Worm (Caenorhabditis elegans) whole organism, L2 larva: ENCODE data around the gene svh-11.

Experiments
- aly-2 ChIP-seq: fragments of 150-350 bp; optimal IDR thresholded peaks from 2 replicates; lab custom pipeline; 2014; ENCODE audit warnings: missing biosample characterization, missing genetic modification characterization
- ama-1 ChIP-seq: fragments of 150-350 bp; optimal IDR thresholded peaks from 2 replicates; lab custom pipeline; 2018; ENCODE audit warnings: inconsistent platforms
- ceh-82 ChIP-seq: fragments of 150-350 bp; optimal IDR thresholded peaks from 2 replicates; lab custom pipeline; 2014; ENCODE audit warnings: missing biosample characterization, missing genetic modification characterization
- elt-3 ChIP-seq: sonication (generic microtip); optimal IDR thresholded peaks from 2 replicates; lab custom pipeline; 2017; ENCODE audit warnings: missing biosample characterization, missing genetic modification characterization
- lin-11 ChIP-seq: fragments of 150-350 bp; sonication (generic microtip); optimal IDR thresholded peaks from 2 replicates; lab custom pipeline; 2014; ENCODE audit warnings: missing biosample characterization, missing genetic modification characterization, inconsistent platforms, mixed read lengths
- lin-13 ChIP-seq: fragments of 150-350 bp; optimal IDR thresholded peaks from 2 replicates; lab custom pipeline; 2014; ENCODE audit warnings: missing biosample characterization, missing genetic modification reagents, missing genetic modification characterization
- lsy-2 ChIP-seq, 2 experiments: fragments of 150-350 bp in 1 of 2; sonication (generic microtip) in 1 of 2; optimal IDR thresholded peaks; 2 replicates each; lab custom pipeline; 2014 to 2017; ENCODE audit warnings: missing biosample characterization in 2 of 2, missing genetic modification characterization in 2 of 2
- nhr-11 ChIP-seq: fragments of 150-350 bp; optimal IDR thresholded peaks from 2 replicates; lab custom pipeline; 2014; ENCODE audit warnings: missing biosample characterization, missing genetic modification characterization
- nhr-25 ChIP-seq: fragments of 150-350 bp; sonication (generic microtip); optimal IDR thresholded peaks from 3 replicates; lab custom pipeline; 2014; ENCODE audit warnings: missing biosample characterization, missing genetic modification characterization
- snpc-4 ChIP-seq: fragments of 150-350 bp; optimal IDR thresholded peaks from 2 replicates; lab custom pipeline; 2014; ENCODE audit warnings: missing biosample characterization, missing genetic modification characterization
- unc-39 ChIP-seq: fragments of 150-350 bp; optimal IDR thresholded peaks from 2 replicates; lab custom pipeline; 2014; ENCODE audit warnings: missing biosample characterization, missing genetic modification characterization
- unc-62 ChIP-seq: fragments of 150-350 bp; optimal IDR thresholded peaks from 2 replicates; lab custom pipeline; 2014; ENCODE audit warnings: missing biosample characterization, missing genetic modification reagents, missing genetic modification characterization

DNA sequence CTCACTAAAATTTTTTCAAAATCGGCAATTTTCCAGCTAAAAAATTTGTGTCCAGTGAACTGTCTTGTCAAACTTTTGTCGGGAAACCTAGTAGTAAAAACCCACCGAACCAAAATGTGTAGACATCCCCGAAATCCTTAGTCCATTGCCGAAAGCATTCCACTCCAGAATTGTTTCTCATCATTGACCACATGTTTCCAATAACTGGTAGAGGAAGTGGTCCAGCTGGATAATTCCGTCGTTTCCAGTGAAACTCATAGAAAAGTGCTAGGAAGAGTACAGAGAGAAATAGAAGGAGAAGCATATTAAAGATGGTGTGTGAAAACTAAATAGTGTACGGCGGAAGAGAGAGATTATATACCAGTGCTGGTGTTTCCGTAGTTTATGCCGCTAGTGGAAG is 2.8 kb upstream of the svh-11 start, which contains the start of gene cyp-33C12:
- TF ChIP-seq unc-62 = no peak
- no peak for TF ChIP-seq lin-11 (tag; lab: Kevin White, UChicago)
- TF ChIP-seq nhr-25 = no peak
- TF ChIP-seq ama-1 (lab: Kevin White, UChicago) = no peak
- no peak for TF ChIP-seq snpc-4 (tag; lab: Kevin White, UChicago)
- TF ChIP-seq nhr-11 (tag; lab: Kevin White, UChicago) = no peak
- no peak for TF ChIP-seq lin-13 (GFP tag; lab: Kevin White, UChicago)
- TF ChIP-seq ceh-82 (tag; lab: Kevin White, UChicago) = no peak
- TF ChIP-seq elt-3 (tag; lab: Kevin White, UChicago) = no peak
- no peak for TF ChIP-seq aly-2 (tag; lab: Kevin White, UChicago)
- TF ChIP-seq unc-39 = no peak
- TF ChIP-seq lsy-2 (tag; optimal IDR thresholded peaks at IDR 0.05; lab: Kevin White, UChicago) = no peak
